Worm (Caenorhabditis elegans) whole organism, L1 larva: ENCODE results near the gene osta-1.

Experiments used
- C04F5.9 ChIP-seq: sonication (generic microtip); optimal IDR thresholded peaks from 2 replicates; lab custom pipeline; 2016; ENCODE audit warnings: missing genetic modification characterization, missing compliant biosample characterization
- F16B12.6 ChIP-seq: fragments of 150-350 bp; optimal IDR thresholded peaks from 2 replicates; lab custom pipeline; 2014; ENCODE audit warnings: missing biosample characterization, missing genetic modification characterization
- lin-13 ChIP-seq: fragments of 150-350 bp; optimal IDR thresholded peaks from 2 replicates; lab custom pipeline; 2014; ENCODE audit warnings: missing biosample characterization, missing genetic modification reagents, missing genetic modification characterization
- mef-2 ChIP-seq: fragments of 150-350 bp; optimal IDR thresholded peaks from 2 replicates; lab custom pipeline; 2014; ENCODE audit warnings: missing biosample characterization, missing genetic modification characterization
- unc-62 ChIP-seq: fragments of 150-350 bp; optimal IDR thresholded peaks from 2 replicates; lab custom pipeline; 2014; ENCODE audit warnings: missing biosample characterization, missing genetic modification reagents, missing genetic modification characterization
- unc-86 ChIP-seq: sonication (generic microtip); optimal IDR thresholded peaks from 2 replicates; lab custom pipeline; 2016; ENCODE audit warnings: missing genetic modification characterization, missing compliant biosample characterization

DNA sequence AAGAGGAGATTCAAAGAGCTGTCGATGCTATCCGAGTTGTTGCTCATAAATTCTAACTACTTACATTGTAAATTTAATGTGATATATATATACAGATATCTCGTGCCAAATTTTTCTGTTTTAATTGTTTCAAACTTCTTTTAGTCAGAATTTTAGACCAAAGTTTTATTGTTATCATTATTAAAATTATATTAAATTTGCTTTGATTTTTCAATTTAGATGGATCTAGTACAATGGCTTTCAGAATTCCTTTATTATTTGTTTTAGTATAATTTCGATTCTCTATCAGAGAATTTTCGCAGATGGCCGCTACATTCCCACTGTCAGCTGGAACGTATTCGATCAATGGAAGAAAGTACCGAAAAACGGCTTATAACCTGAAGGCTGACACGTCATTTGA, 50.9 kb downstream of the osta-1 start, which contains the start of gene ascc-1:
- no peak for TF ChIP-seq mef-2
- no peak for TF ChIP-seq unc-62
- no peak for TF ChIP-seq C04F5.9
- no peak for TF ChIP-seq lin-13 (GFP tag; lab: Kevin White, UChicago)
- TF ChIP-seq F16B12.6 (tag; lab: Kevin White, UChicago): no peak
- TF ChIP-seq unc-86 (tag; lab: Kevin White, UChicago): no peak
